Fruit fly (Drosophila melanogaster): Measurements from ENCODE around the gene tio.

Gene tio

DNA sequence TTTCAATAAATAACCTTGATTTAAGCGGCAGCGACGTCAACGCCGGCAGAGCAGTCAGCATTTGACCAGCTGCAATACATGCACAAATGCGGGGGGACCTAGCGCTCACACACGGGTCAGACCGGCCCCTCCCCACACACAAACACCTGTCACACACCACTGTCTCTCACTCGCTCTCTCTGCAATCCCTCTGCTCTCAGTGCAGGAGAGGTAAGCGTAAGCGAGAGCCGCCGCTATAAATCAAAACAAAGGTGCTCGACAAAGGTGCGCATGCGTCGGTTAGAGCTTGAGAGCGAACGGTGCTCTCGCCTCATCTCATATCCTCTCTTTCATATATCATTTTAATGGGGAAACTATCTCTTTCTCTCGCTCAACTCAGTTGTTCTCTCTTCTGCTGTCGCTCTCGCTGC is at the start of gene tio:
TSS of gene tio (plus strand) at position 348 of the 410 bp plus-strand sequence.
- TF ChIP-seq pad (GFP tag; optimal IDR thresholded peaks at IDR 0.05) (peak; percentile 97), CG11617 (GFP tag; optimal IDR thresholded peaks at IDR 0.05) (no peak)

DNA sequence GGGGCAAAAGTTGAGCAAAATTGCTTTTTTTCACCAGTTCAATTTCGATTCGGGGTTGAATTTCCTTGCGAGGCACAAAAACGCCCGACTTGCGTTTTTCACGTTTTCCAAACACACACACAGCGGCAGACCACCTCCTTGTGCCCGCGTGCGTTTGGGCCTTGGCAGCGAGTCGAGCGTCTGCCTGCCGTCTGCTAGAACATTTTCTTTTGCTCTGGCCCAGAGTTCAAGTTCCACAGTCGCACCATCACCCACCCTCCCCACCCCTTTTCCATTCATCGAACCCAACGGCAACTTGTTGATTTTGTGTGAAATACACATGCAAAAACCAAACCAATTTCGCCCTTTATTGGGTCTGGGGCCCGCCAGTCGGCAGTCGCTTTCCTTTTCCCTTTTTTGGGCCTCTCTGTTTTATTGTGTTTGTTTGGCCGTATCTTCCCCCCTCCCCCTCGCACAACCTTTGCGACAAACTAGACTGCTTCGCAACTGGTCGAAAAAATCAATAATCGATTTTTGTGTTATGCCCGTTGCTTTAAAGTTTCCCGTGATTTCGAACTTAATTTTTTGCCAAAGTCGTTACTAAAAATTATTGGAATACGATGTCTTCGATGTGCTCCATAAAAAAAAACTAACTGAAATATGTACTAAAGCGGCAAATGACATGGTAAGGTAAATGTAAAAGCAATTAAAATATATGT is 48.2 kb upstream of the tio start:
- TF ChIP-seq cnc (optimal IDR thresholded peaks at IDR 0.05) (no peak), Mnt (GFP tag; optimal IDR thresholded peaks at IDR 0.05) (no peak), toe (GFP tag; optimal IDR thresholded peaks at IDR 0.05) (no peak), CG11617 (GFP tag; optimal IDR thresholded peaks at IDR 0.05) (no peak), CG5204 (GFP tag; optimal IDR thresholded peaks at IDR 0.05) (no peak), tj (GFP tag; optimal IDR thresholded peaks at IDR 0.05) (no peak), CG7045 (GFP tag; optimal IDR thresholded peaks at IDR 0.05) (no peak), CG7101 (tag; optimal IDR thresholded peaks at IDR 0.05) (no peak), Clk (GFP tag; optimal IDR thresholded peaks at IDR 0.05) (no peak), bab1 (GFP tag; optimal IDR thresholded peaks at IDR 0.05) (no peak), cic (GFP tag; optimal IDR thresholded peaks at IDR 0.05) (no peak)

DNA sequence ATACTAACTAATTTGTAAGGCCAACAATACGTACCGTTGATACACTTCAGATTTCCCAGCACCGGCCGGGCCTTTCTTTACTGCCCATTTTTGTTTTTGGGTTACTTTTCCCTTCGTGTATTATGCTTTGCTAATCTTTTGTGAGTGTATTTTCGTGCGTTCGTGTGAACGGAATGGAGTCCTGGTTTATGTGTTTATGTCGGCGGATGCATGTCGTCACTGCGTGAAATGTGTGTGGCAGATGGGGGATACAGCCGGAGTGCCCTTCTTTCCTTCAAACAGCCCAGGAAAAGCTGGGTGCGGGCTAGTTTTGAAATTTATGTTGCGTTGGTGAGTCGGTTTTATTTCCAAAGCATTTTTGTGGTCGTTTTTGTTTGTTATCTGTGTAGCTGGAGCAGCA is 44.1 kb upstream of the tio start:
- TF ChIP-seq Clk (GFP tag; optimal IDR thresholded peaks at IDR 0.05) (no peak), ovo (GFP tag; optimal IDR thresholded peaks at IDR 0.05) (no peak), CG1620 (GFP tag; optimal IDR thresholded peaks at IDR 0.05) (no peak), CG33017 (tag; optimal IDR thresholded peaks at IDR 0.05) (no peak), CG5204 (GFP tag; optimal IDR thresholded peaks at IDR 0.05) (no peak), bab1 (GFP tag; optimal IDR thresholded peaks at IDR 0.05) (no peak), CG14711 (tag; optimal IDR thresholded peaks at IDR 0.05) (no peak), Crg-1 (GFP tag; optimal IDR thresholded peaks at IDR 0.05) (no peak), CG7101 (tag; optimal IDR thresholded peaks at IDR 0.05) (no peak), CG12768 (GFP tag; optimal IDR thresholded peaks at IDR 0.05) (no peak), kay (GFP tag; ENCODE audit: borderline replicate concordance) (no peak), toe (GFP tag; optimal IDR thresholded peaks at IDR 0.05) (no peak)

DNA sequence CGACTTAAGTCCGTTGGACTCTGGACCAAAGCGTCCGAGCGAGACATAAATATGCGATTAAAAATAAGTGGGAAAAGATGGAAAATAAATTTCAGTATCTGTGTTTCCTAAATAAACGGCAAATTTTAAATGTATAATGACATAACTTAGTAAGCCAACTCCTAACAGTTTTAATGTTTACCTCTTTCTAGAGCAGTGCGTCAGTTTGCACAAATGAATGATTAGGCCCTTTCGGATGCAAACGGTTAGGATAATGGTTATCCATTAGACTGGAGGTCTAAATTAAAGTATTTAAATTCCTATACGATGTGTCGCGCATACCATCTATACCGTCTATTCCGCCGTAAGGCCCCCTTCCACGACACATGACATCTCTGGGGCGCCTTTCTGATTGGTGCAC is 26.2 kb upstream of the tio start, which contains the start of gene CG2528:
TSS of gene CG2528 (minus strand) at position 101 of the 400 bp plus-strand sequence.
- TF ChIP-seq tj (GFP tag; optimal IDR thresholded peaks at IDR 0.05) (no peak), cnc (optimal IDR thresholded peaks at IDR 0.05) (no peak), pad (GFP tag; optimal IDR thresholded peaks at IDR 0.05) (no peak), kay (GFP tag; ENCODE audit: borderline replicate concordance) (no peak), Mnt (GFP tag; optimal IDR thresholded peaks at IDR 0.05) (no peak), CG5204 (GFP tag; optimal IDR thresholded peaks at IDR 0.05) (no peak), CG11617 (GFP tag; optimal IDR thresholded peaks at IDR 0.05) (no peak), Hr96 (GFP tag; optimal IDR thresholded peaks at IDR 0.05) (no peak), CG7101 (tag; optimal IDR thresholded peaks at IDR 0.05) (no peak), ovo (GFP tag; optimal IDR thresholded peaks at IDR 0.05) (no peak), CG1620 (GFP tag; optimal IDR thresholded peaks at IDR 0.05) (no peak), cic (GFP tag; optimal IDR thresholded peaks at IDR 0.05) (no peak), CG33017 (tag; optimal IDR thresholded peaks at IDR 0.05) (no peak), CG12768 (GFP tag; optimal IDR thresholded peaks at IDR 0.05) (no peak), bab1 (GFP tag; optimal IDR thresholded peaks at IDR 0.05) (no peak), CG7045 (GFP tag; optimal IDR thresholded peaks at IDR 0.05) (no peak), Clk (GFP tag; optimal IDR thresholded peaks at IDR 0.05) (no peak), toe (GFP tag; optimal IDR thresholded peaks at IDR 0.05) (no peak)

DNA sequence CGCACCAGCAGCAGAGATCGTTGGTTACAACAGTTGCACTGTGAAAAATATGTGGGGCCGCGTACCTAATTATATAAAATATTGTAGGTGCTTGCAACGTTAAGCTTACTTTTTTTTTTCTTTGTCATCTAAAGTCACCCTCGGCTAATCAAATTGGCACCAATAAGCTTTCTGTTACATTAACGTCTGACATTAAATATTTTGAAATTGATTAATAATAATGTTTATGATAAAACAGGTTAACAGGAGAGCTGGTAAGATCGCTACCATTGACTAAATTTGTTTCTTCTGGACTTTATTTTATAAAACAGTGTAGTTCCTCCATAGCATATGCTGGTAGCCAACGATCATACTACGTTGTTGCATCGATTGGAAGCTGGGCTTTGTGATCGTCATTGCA is 25.6 kb upstream of the tio start:
- TF ChIP-seq CG14711 (tag; optimal IDR thresholded peaks at IDR 0.05) (no peak), CG1620 (GFP tag; optimal IDR thresholded peaks at IDR 0.05) (no peak)

DNA sequence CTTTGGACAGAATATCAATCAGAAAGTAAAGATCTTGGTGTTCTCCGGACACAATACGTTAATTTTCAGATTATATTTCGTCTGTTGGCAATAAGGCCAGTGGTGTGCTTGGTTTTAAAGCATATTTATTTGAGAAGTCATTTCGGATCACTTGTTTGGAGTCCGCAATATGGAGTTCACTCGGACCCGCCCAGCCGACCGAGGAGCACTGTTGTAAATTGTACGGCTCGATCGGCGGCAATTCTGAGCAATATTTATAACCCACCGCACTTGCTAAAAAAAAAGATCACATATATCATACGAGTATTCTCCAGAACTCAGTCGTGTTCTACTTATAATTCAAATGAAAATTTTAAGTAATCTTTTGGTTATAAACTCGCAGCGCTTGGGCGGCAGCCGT is 4.1 kb upstream of the tio start, which contains the start of gene CG31693:
TSS of gene CG31693 (plus strand) at position 301 of the 400 bp plus-strand sequence.
- TF ChIP-seq CG33017 (tag; optimal IDR thresholded peaks at IDR 0.05), result no peak
- no peak for TF ChIP-seq CG14711 (tag; optimal IDR thresholded peaks at IDR 0.05)
- no peak for TF ChIP-seq kay (GFP tag; ENCODE audit: borderline replicate concordance)
- no peak for TF ChIP-seq toe (GFP tag; optimal IDR thresholded peaks at IDR 0.05)
- no peak for TF ChIP-seq cic (GFP tag; optimal IDR thresholded peaks at IDR 0.05)
- no peak for TF ChIP-seq CG7101 (tag; optimal IDR thresholded peaks at IDR 0.05)
- TF ChIP-seq CG12768 (GFP tag; optimal IDR thresholded peaks at IDR 0.05), result no peak
- TF ChIP-seq Hr96 (GFP tag; optimal IDR thresholded peaks at IDR 0.05), result no peak
- TF ChIP-seq CG11617 (GFP tag; optimal IDR thresholded peaks at IDR 0.05), result no peak

DNA sequence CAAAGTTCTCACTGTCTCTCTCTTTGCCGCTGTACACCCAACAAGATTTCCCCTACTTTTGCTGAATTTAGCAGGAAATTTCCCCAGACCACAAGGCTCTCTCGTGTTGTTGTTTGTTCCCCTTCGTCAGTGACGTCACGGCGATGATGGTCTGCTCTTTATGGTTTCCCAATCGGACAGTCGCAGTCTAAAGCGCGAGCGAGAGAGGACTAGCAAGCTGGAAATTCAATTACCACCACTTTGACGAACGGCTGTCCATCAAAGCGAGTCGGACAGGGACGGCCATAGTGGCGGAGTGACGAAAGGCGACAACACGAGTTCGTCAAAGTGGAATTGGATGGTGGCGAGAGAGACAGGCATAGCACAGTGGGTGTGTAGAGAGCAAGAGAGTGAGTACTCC is 5.4 kb downstream of the tio start:
- TF ChIP-seq toe (GFP tag; optimal IDR thresholded peaks at IDR 0.05) (peak; percentile 42), bab1 (GFP tag; optimal IDR thresholded peaks at IDR 0.05) (peak; percentile 2), Crg-1 (GFP tag; optimal IDR thresholded peaks at IDR 0.05) (no peak), pad (GFP tag; optimal IDR thresholded peaks at IDR 0.05) (peak; percentile 100)
